Worm (Caenorhabditis elegans): ENCODE data around the gene hacl-1.

The hacl-1 gene

ce11 chrII:11484600-11484999, 8.2 kb downstream of the hacl-1 start (continued):
- TF ChIP-seq egrh-3 (GFP tag; IDR thresholded peaks at IDR 0.05) (peak; percentile 50), madf-6 (GFP tag; IDR thresholded peaks at IDR 0.05) (peak; percentile 86), let-526 (GFP tag; IDR thresholded peaks at IDR 0.05) (0 out of 2 replicates have a peak, but pooled peaks have one; percentile 79), tlf-1 (GFP tag; optimal IDR thresholded peaks at IDR 0.05) (peak; percentile 76), lsl-1 (GFP tag; optimal IDR thresholded peaks at IDR 0.05) (peak; percentile 82), lin-35 (GFP tag; optimal IDR thresholded peaks at IDR 0.05) (peak in 1 of 3 experiments; percentile 78), bed-2 (GFP tag; IDR thresholded peaks at IDR 0.05) (no peak), nhr-179 (tag; optimal IDR thresholded peaks at IDR 0.05) (peak; percentile 75), lsy-27 (tag; optimal IDR thresholded peaks at IDR 0.05; ENCODE audit: borderline replicate concordance, insufficient read depth) (peak; percentile 72), ceh-27 (GFP tag; optimal IDR thresholded peaks at IDR 0.05) (peak; percentile 94), madf-3 (GFP tag; IDR thresholded peaks at IDR 0.05) (0 out of 2 replicates have a peak, but pooled peaks have one; percentile 44), fkh-3 (tag; optimal IDR thresholded peaks at IDR 0.05) (peak; percentile 97), D2030.7 (GFP tag; IDR thresholded peaks at IDR 0.05) (peak; percentile 90), nhr-80 (tag; optimal IDR thresholded peaks at IDR 0.05) (peak; percentile 57), unc-130 (GFP tag; optimal IDR thresholded peaks at IDR 0.05) (peak; percentile 62), mes-4 (tag; optimal IDR thresholded peaks at IDR 0.05) (peak; percentile 90), snpc-4 (GFP tag; optimal IDR thresholded peaks at IDR 0.05) (peak; percentile 83), snpc-4 (tag; optimal IDR thresholded peaks at IDR 0.05) (peak; percentile 62 to 82 (median 77)), egl-18 (GFP tag; IDR thresholded peaks at IDR 0.05) (peak; percentile 85), nhr-120 (GFP tag; IDR thresholded peaks at IDR 0.05) (peak; percentile 97), hmg-20 (GFP tag; IDR thresholded peaks at IDR 0.05) (peak; percentile 88), lir-1 (GFP tag; conservative IDR thresholded peaks at IDR 0.05) (peak; percentile 84), Y95B8A.8 (GFP tag; IDR thresholded peaks at IDR 0.05) (0 out of 2 replicates have a peak, but pooled peaks have one; percentile 31), snpc-1.3 (tag; optimal IDR thresholded peaks at IDR 0.05; ENCODE audit: insufficient read depth) (peak; percentile 97), F23B12.7 (tag; optimal IDR thresholded peaks at IDR 0.05; ENCODE audit: insufficient read depth) (peak; percentile 89), F52B5.7 (tag; optimal IDR thresholded peaks at IDR 0.05) (peak; percentile 98), ztf-26 (tag; optimal IDR thresholded peaks at IDR 0.05) (peak; percentile 87), xnd-1 (tag; optimal IDR thresholded peaks at IDR 0.05) (peak; percentile 15), K11D2.4 (GFP tag; IDR thresholded peaks at IDR 0.05) (peak; percentile 72), Y53F4B.3 (GFP tag; IDR thresholded peaks at IDR 0.05) (peak; percentile 83), mcd-1 (GFP tag; IDR thresholded peaks at IDR 0.05) (peak; percentile 83), attf-6 (GFP tag; IDR thresholded peaks at IDR 0.05) (peak; percentile 79), F49E8.2 (tag; optimal IDR thresholded peaks at IDR 0.05; ENCODE audit: insufficient read depth) (peak; percentile 24), ztf-25 (GFP tag; IDR thresholded peaks at IDR 0.05) (peak; percentile 97), nfyb-1 (GFP tag; IDR thresholded peaks at IDR 0.05) (peak; percentile 93), nhr-90 (tag; optimal IDR thresholded peaks at IDR 0.05) (peak; percentile 97), him-1 (tag; optimal IDR thresholded peaks at IDR 0.05) (peak; percentile 98), ztf-22 (GFP tag; optimal IDR thresholded peaks at IDR 0.05) (peak; percentile 57), hmg-1.2 (GFP tag; IDR thresholded peaks at IDR 0.05) (peak; percentile 85), rec-8 (tag; optimal IDR thresholded peaks at IDR 0.05) (peak; percentile 92 to 98), Y53G8AR.9 (GFP tag; conservative IDR thresholded peaks at IDR 0.05) (peak; percentile 83; the same call in 1 of the 2 replicates), hrde-1 (tag; optimal IDR thresholded peaks at IDR 0.05; ENCODE audit: borderline replicate concordance) (peak; percentile 77), madf-8 (GFP tag; conservative IDR thresholded peaks at IDR 0.05) (peak; percentile 49), tbx-9 (tag; optimal IDR thresholded peaks at IDR 0.05; ENCODE audit: borderline replicate concordance) (peak; percentile 26), sea-2 (GFP tag; IDR thresholded peaks at IDR 0.05) (peak; percentile 86), ztf-3 (GFP tag; optimal IDR thresholded peaks at IDR 0.05) (peak; percentile 41), B0261.1 (tag; optimal IDR thresholded peaks at IDR 0.05) (peak; percentile 98)

All from whole organism, young adult.